Worm (Caenorhabditis elegans) whole organism, mixed stage, embryonic: ENCODE data around the gene ZC21.10.

ENCODE experiments used
- mls-2 ChIP-seq: sonication (generic microtip); optimal IDR thresholded peaks from 2 replicates; lab custom pipeline; 2016; ENCODE audit warnings: mild to moderate bottlenecking, missing genetic modification characterization, moderate library complexity, missing compliant biosample characterization
- sem-2 ChIP-seq: fragments of 200-800 bp; sonication (Bioruptor generic); optimal IDR thresholded peaks from 2 replicates; lab custom pipeline; 2018; ENCODE audit warnings: mild to moderate bottlenecking, missing genetic modification characterization, missing compliant biosample characterization
- unc-120 ChIP-seq: sonication (generic microtip); optimal IDR thresholded peaks from 2 replicates; lab custom pipeline; 2017; ENCODE audit warnings: missing genetic modification characterization, missing compliant biosample characterization; ENCODE audit not compliant: poor library complexity, severe bottlenecking
- unc-62 ChIP-seq: fragments of 150-350 bp; optimal IDR thresholded peaks from 2 replicates; lab custom pipeline; 2014; ENCODE audit warnings: missing biosample characterization, missing genetic modification reagents, missing genetic modification characterization
- ztf-11 ChIP-seq: fragments of 150-350 bp; optimal IDR thresholded peaks from 2 replicates; lab custom pipeline; 2014; ENCODE audit warnings: missing biosample characterization, missing genetic modification characterization

DNA sequence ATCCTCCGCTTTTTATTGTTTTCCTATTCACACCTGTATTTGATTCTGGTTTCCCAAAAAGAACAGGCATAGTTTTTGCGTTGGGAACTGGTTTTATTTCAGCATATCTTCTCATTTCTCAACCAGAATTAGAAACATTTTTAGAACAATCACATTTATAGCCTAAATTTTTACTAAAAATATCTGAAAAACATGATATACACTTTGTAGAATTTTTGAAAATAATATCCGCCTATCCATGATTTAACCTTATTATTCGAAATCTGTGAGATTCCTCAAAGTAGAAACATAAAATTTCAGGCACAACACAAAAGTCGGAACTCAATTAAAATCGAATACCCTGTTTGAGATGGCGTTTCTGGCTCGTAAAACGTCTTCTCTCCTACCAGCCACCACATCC, 31.0 kb downstream of the ZC21.10 start, which contains the start of gene acdh-6:
- TF ChIP-seq sem-2 (GFP tag; lab: Kevin White, UChicago), result no peak
- TF ChIP-seq unc-120 (tag; lab: Kevin White, UChicago), result no peak
- TF ChIP-seq unc-62 (GFP tag; lab: Kevin White, UChicago), result no peak
- TF ChIP-seq ztf-11 (tag; lab: Kevin White, UChicago), result no peak
- TF ChIP-seq mls-2, result no peak
